Fruit fly (Drosophila melanogaster) whole organism, embryonic: ENCODE measurements around the gene Gr64f.
A peak's percentile ranks its signal among the peaks of the same experiment; 100 is the strongest.

ENCODE experiments used
- CG10543 ChIP-seq: fragments of 200-800 bp; sonication (Bioruptor generic); optimal IDR thresholded peaks from 3 replicates; lab custom pipeline; 2017; ENCODE audit warnings: missing biosample characterization, mild to moderate bottlenecking, missing genetic modification characterization, moderate library complexity
- CG33213 ChIP-seq: fragments of 200-800 bp; sonication (Bioruptor generic); optimal IDR thresholded peaks from 3 replicates; lab custom pipeline; 2016; ENCODE audit warnings: missing biosample characterization, missing genetic modification characterization
- CG7357 ChIP-seq: fragments of 200-800 bp; sonication (Bioruptor generic); IDR thresholded peaks from 3 replicates; pipeline ENCODE4 v1.3.6; 2022; ENCODE audit warnings: missing biosample characterization, missing genetic modification characterization
- bab2 ChIP-seq: fragments of 200-800 bp; sonication (Bioruptor generic); optimal IDR thresholded peaks from 2 replicates; lab custom pipeline; 2016; ENCODE audit warnings: missing biosample characterization, missing genetic modification characterization
- lov ChIP-seq, 2 experiments: fragments of 200-800 bp in 1 of 2; fragments of >200 bp in 1 of 2; sonication (Bioruptor generic) in 1 of 2; IDR thresholded peaks in 1 of 2; optimal IDR thresholded peaks in 1 of 2; 2 replicates in 1 of 2; 3 replicates in 1 of 2; pipeline versions ENCODE4 v1.3.6 to Lab custom; 2017 to 2022; ENCODE audit warnings: missing biosample characterization in 1 of 2, missing genetic modification characterization in 1 of 2
- salm ChIP-seq: fragments of 200-800 bp; sonication (Bioruptor generic); optimal IDR thresholded peaks from 2 replicates; lab custom pipeline; 2018; ENCODE audit warnings: missing biosample characterization, mild to moderate bottlenecking, missing genetic modification characterization

dm6 chr3L:4070996-4071379 lies 35.4 kb downstream of the Gr64f start:
- TF ChIP-seq salm (tag; lab: Kevin White, UChicago) (no peak), bab2 (GFP tag; lab: Kevin White, UChicago) (peak; percentile 57), CG10543 (GFP tag; lab: Kevin White, UChicago) (no peak), CG33213 (GFP tag; lab: Kevin White, UChicago) (no peak), CG7357 (GFP tag; lab: Robert Waterston, UW) (peak; percentile 49; the same call in 2 of the 3 replicates), lov (optimal IDR thresholded peaks at IDR 0.05; lab: Kevin White, UChicago) (no peak), lov (GFP tag; IDR thresholded peaks at IDR 0.05; lab: Robert Waterston, UW) (no peak)
